Worm (Caenorhabditis elegans) whole organism, young adult: ENCODE results near the gene ugt-9.

Source experiments
- B0261.1 ChIP-seq: sonication (generic microtip); optimal IDR thresholded peaks from 2 replicates; lab custom pipeline; 2016; ENCODE audit warnings: mild to moderate bottlenecking, missing genetic modification characterization, moderate library complexity, missing compliant biosample characterization
- C17E4.6 ChIP-seq: fragments of 200-800 bp; sonication (Bioruptor generic); IDR thresholded peaks from 2 replicates; pipeline ENCODE4 v1.3.6; 2022; ENCODE audit warnings: missing genetic modification reagents, missing genetic modification characterization, missing compliant biosample characterization
- F10E7.11 ChIP-seq: sonication (generic microtip); optimal IDR thresholded peaks from 2 replicates; lab custom pipeline; 2017; ENCODE audit warnings: mild to moderate bottlenecking, missing genetic modification characterization, moderate library complexity, missing compliant biosample characterization
- F37B4.10 ChIP-seq: fragments of 200-800 bp; sonication (Bioruptor generic); IDR thresholded peaks from 2 replicates; pipeline ENCODE4 v1.3.6; 2022; ENCODE audit warnings: missing genetic modification characterization, missing compliant biosample characterization
- F52B5.7 ChIP-seq: sonication (generic microtip); optimal IDR thresholded peaks from 2 replicates; lab custom pipeline; 2016; ENCODE audit warnings: mild to moderate bottlenecking, missing genetic modification characterization, missing compliant biosample characterization
- K11D2.4 ChIP-seq: fragments of 200-800 bp; sonication (Bioruptor generic); IDR thresholded peaks from 2 replicates; pipeline ENCODE4 v1.3.6; 2022; ENCODE audit warnings: missing genetic modification reagents, missing genetic modification characterization, missing compliant biosample characterization
- K12H6.12 ChIP-seq: fragments of 200-800 bp; sonication (Bioruptor generic); optimal IDR thresholded peaks from 2 replicates; lab custom pipeline; 2018; ENCODE audit warnings: mild to moderate bottlenecking, missing genetic modification characterization, missing compliant biosample characterization
- T07F8.4 ChIP-seq: sonication (generic microtip); optimal IDR thresholded peaks from 2 replicates; lab custom pipeline; 2016; ENCODE audit warnings: mild to moderate bottlenecking, missing genetic modification characterization, moderate library complexity, missing compliant biosample characterization
- T26A5.8 ChIP-seq: sonication (generic microtip); optimal IDR thresholded peaks from 2 replicates; lab custom pipeline; 2016; ENCODE audit warnings: missing genetic modification characterization, missing compliant biosample characterization
- Y53G8AR.9 ChIP-seq: fragments of 200-800 bp; sonication (Bioruptor generic); conservative IDR thresholded peaks from 2 replicates; pipeline ENCODE4 v1.3.6; 2022; ENCODE audit warnings: missing genetic modification reagents, missing genetic modification characterization, missing compliant biosample characterization
- Y56A3A.18 ChIP-seq: fragments of 200-800 bp; sonication (Bioruptor generic); IDR thresholded peaks from 2 replicates; pipeline ENCODE4 v1.3.6; 2022; ENCODE audit warnings: missing genetic modification reagents, missing genetic modification characterization, missing compliant biosample characterization
- akir-1 ChIP-seq: fragments of 200-800 bp; sonication (Bioruptor generic); optimal IDR thresholded peaks from 2 replicates; lab custom pipeline; 2018; ENCODE audit warnings: mild to moderate bottlenecking, missing genetic modification characterization, moderate library complexity, missing compliant biosample characterization
- aptf-3 ChIP-seq: fragments of 200-800 bp; sonication (Bioruptor generic); IDR thresholded peaks from 2 replicates; pipeline ENCODE4 v1.3.6; 2022; ENCODE audit warnings: missing genetic modification characterization, missing compliant biosample characterization
- athp-1 ChIP-seq: sonication (generic microtip); optimal IDR thresholded peaks from 2 replicates; lab custom pipeline; 2017; ENCODE audit warnings: mild to moderate bottlenecking, missing genetic modification characterization, missing compliant biosample characterization
- bed-1 ChIP-seq: fragments of 200-800 bp; sonication (Bioruptor generic); IDR thresholded peaks from 2 replicates; pipeline ENCODE4 v1.3.6; 2022; ENCODE audit warnings: missing genetic modification reagents, missing genetic modification characterization, missing compliant biosample characterization
- bed-2 ChIP-seq: fragments of 200-800 bp; sonication (Bioruptor generic); IDR thresholded peaks from 2 replicates; pipeline ENCODE4 v1.3.6; 2022; ENCODE audit warnings: missing genetic modification reagents, missing genetic modification characterization, missing compliant biosample characterization
- ceh-27 ChIP-seq: fragments of 200-800 bp; sonication (Bioruptor generic); optimal IDR thresholded peaks from 2 replicates; lab custom pipeline; 2018; ENCODE audit warnings: mild to moderate bottlenecking, missing genetic modification characterization, moderate library complexity, missing compliant biosample characterization
- dox-1 ChIP-seq: fragments of 200-800 bp; sonication (Bioruptor generic); IDR thresholded peaks from 2 replicates; pipeline ENCODE4 v1.3.6; 2022; ENCODE audit warnings: missing genetic modification reagents, missing genetic modification characterization, missing compliant biosample characterization
- dpff-1 ChIP-seq: sonication (generic microtip); optimal IDR thresholded peaks from 2 replicates; lab custom pipeline; 2017; ENCODE audit warnings: mild to moderate bottlenecking, missing genetic modification characterization, missing compliant biosample characterization
- efl-1 ChIP-seq: fragments of 150-350 bp; optimal IDR thresholded peaks from 2 replicates; lab custom pipeline; 2014; ENCODE audit warnings: missing biosample characterization, missing genetic modification reagents, missing genetic modification characterization
- egl-44 ChIP-seq: fragments of 200-800 bp; sonication (Bioruptor generic); IDR thresholded peaks from 2 replicates; pipeline ENCODE4 v1.3.6; 2022; ENCODE audit warnings: missing genetic modification reagents, missing genetic modification characterization, missing compliant biosample characterization
- egrh-3 ChIP-seq: fragments of 200-800 bp; sonication (Bioruptor generic); IDR thresholded peaks from 2 replicates; pipeline ENCODE4 v1.3.6; 2022; ENCODE audit warnings: missing genetic modification reagents, missing genetic modification characterization, missing compliant biosample characterization
- ekl-4 ChIP-seq: fragments of 200-800 bp; sonication (Bioruptor generic); IDR thresholded peaks from 2 replicates; pipeline ENCODE4 v1.3.6; 2022; ENCODE audit warnings: missing genetic modification reagents, missing genetic modification characterization, missing compliant biosample characterization
- ets-4 ChIP-seq: fragments of 200-800 bp; sonication (Bioruptor generic); optimal IDR thresholded peaks from 2 replicates; lab custom pipeline; 2018; ENCODE audit warnings: mild to moderate bottlenecking, missing genetic modification characterization, missing compliant biosample characterization
- fkh-3 ChIP-seq: sonication (generic microtip); optimal IDR thresholded peaks from 2 replicates; lab custom pipeline; 2016; ENCODE audit warnings: mild to moderate bottlenecking, missing genetic modification characterization, missing compliant biosample characterization
- hmg-1.2 ChIP-seq: fragments of 200-800 bp; sonication (Bioruptor generic); IDR thresholded peaks from 2 replicates; pipeline ENCODE4 v1.3.6; 2022; ENCODE audit warnings: missing genetic modification reagents, missing genetic modification characterization, missing compliant biosample characterization
- hsf-1 ChIP-seq: fragments of 200-800 bp; sonication (Bioruptor generic); IDR thresholded peaks from 2 replicates; pipeline ENCODE4 v1.3.6; 2022; ENCODE audit warnings: missing genetic modification reagents, missing genetic modification characterization, missing compliant biosample characterization
- let-607 ChIP-seq, 2 experiments: fragments of 200-800 bp in 1 of 2; sonication (Bioruptor generic) in 1 of 2; sonication (generic microtip) in 1 of 2; optimal IDR thresholded peaks; 2 replicates each; lab custom pipeline; 2016 to 2018; ENCODE audit warnings: mild to moderate bottlenecking in 2 of 2, missing compliant biosample characterization in 2 of 2, missing genetic modification characterization in 2 of 2, moderate library complexity in 2 of 2, missing genotype in 1 of 2
- lin-35 ChIP-seq, 3 experiments: fragments of 150-350 bp in 2 of 3; sonication (generic microtip) in 1 of 3; optimal IDR thresholded peaks; 2 replicates each; lab custom pipeline; 2014 to 2018; ENCODE audit warnings: missing biosample characterization in 3 of 3, missing genetic modification characterization in 3 of 3, missing genetic modification reagents in 3 of 3
- lin-54 ChIP-seq: fragments of 200-800 bp; sonication (Bioruptor generic); optimal IDR thresholded peaks from 2 replicates; lab custom pipeline; 2018; ENCODE audit warnings: mild to moderate bottlenecking, missing genetic modification characterization, missing compliant biosample characterization
- lir-1 ChIP-seq: fragments of 200-800 bp; sonication (Bioruptor generic); conservative IDR thresholded peaks from 2 replicates; pipeline ENCODE4 v1.3.6; 2022; ENCODE audit warnings: missing genetic modification reagents, missing genetic modification characterization, missing compliant biosample characterization
- madf-10 ChIP-seq: sonication (generic microtip); optimal IDR thresholded peaks from 2 replicates; lab custom pipeline; 2016; ENCODE audit warnings: mild to moderate bottlenecking, missing genetic modification characterization, missing compliant biosample characterization
- madf-6 ChIP-seq: fragments of 200-800 bp; sonication (Bioruptor generic); IDR thresholded peaks from 2 replicates; pipeline ENCODE4 v1.3.6; 2022; ENCODE audit warnings: missing genetic modification reagents, missing genetic modification characterization, missing compliant biosample characterization
- madf-8 ChIP-seq: fragments of 200-800 bp; sonication (Bioruptor generic); conservative IDR thresholded peaks from 2 replicates; pipeline ENCODE4 v1.3.6; 2022; ENCODE audit warnings: missing genetic modification reagents, missing genetic modification characterization, missing compliant biosample characterization
- mcd-1 ChIP-seq: fragments of 200-800 bp; sonication (Bioruptor generic); IDR thresholded peaks from 2 replicates; pipeline ENCODE4 v1.3.6; 2022; ENCODE audit warnings: missing genetic modification reagents, missing genetic modification characterization, missing compliant biosample characterization
- mes-4 ChIP-seq: sonication (generic microtip); optimal IDR thresholded peaks from 2 replicates; lab custom pipeline; 2016; ENCODE audit warnings: missing genotype, missing genetic modification characterization, missing compliant biosample characterization
- mxl-1 ChIP-seq: sonication (generic microtip); optimal IDR thresholded peaks from 2 replicates; lab custom pipeline; 2016; ENCODE audit warnings: missing genetic modification characterization, missing compliant biosample characterization
- nhr-179 ChIP-seq: sonication (generic microtip); optimal IDR thresholded peaks from 2 replicates; lab custom pipeline; 2016; ENCODE audit warnings: mild to moderate bottlenecking, missing genetic modification characterization, missing compliant biosample characterization
- nhr-27 ChIP-seq: fragments of 200-800 bp; sonication (Bioruptor generic); optimal IDR thresholded peaks from 2 replicates; lab custom pipeline; 2018; ENCODE audit warnings: mild to moderate bottlenecking, missing genetic modification characterization, moderate library complexity, missing compliant biosample characterization
- pha-4 ChIP-seq: fragments of 150-350 bp; sonication (generic microtip); optimal IDR thresholded peaks from 2 replicates; lab custom pipeline; 2014; ENCODE audit warnings: missing biosample characterization, missing genetic modification reagents, missing genetic modification characterization
- rec-8 ChIP-seq, 2 experiments: sonication (generic microtip); optimal IDR thresholded peaks; 2 replicates each; lab custom pipeline; 2016; ENCODE audit warnings: mild to moderate bottlenecking in 2 of 2, missing genetic modification characterization in 2 of 2, missing genetic modification reagents in 2 of 2, missing genotype in 2 of 2, missing biosample characterization in 1 of 2, missing compliant biosample characterization in 1 of 2, moderate library complexity in 1 of 2
- rpc-1 ChIP-seq, 2 experiments: fragments of 150-350 bp in 1 of 2; sonication (generic microtip) in 1 of 2; optimal IDR thresholded peaks; 2 replicates each; lab custom pipeline; 2014 to 2018; ENCODE audit warnings: missing biosample characterization in 1 of 2, missing genetic modification characterization in 1 of 2, missing genetic modification reagents in 1 of 2, missing genotype in 1 of 2
- snpc-1.3 ChIP-seq: sonication (generic microtip); optimal IDR thresholded peaks from 2 replicates; lab custom pipeline; 2017; ENCODE audit warnings: missing genetic modification characterization, mild to moderate bottlenecking, missing compliant biosample characterization, antibody characterized with exemption, moderate library complexity, missing genotype, missing genetic modification reagents; ENCODE audit not compliant: insufficient read depth
- tlf-1 ChIP-seq: fragments of 200-800 bp; sonication (Bioruptor generic); optimal IDR thresholded peaks from 2 replicates; lab custom pipeline; 2018; ENCODE audit warnings: mild to moderate bottlenecking, missing genetic modification characterization, missing compliant biosample characterization
- unc-130 ChIP-seq: sonication (generic microtip); optimal IDR thresholded peaks from 2 replicates; lab custom pipeline; 2016; ENCODE audit warnings: missing genetic modification reagents, missing genetic modification characterization, missing compliant biosample characterization
- ztf-18 ChIP-seq: sonication (generic microtip); optimal IDR thresholded peaks from 2 replicates; lab custom pipeline; 2016; ENCODE audit warnings: missing genotype, mild to moderate bottlenecking, missing genetic modification characterization, missing compliant biosample characterization
- ztf-22 ChIP-seq: fragments of 200-800 bp; sonication (Bioruptor generic); optimal IDR thresholded peaks from 2 replicates; lab custom pipeline; 2018; ENCODE audit warnings: mild to moderate bottlenecking, missing genetic modification characterization, moderate library complexity, missing compliant biosample characterization
- ztf-25 ChIP-seq: fragments of 200-800 bp; sonication (Bioruptor generic); IDR thresholded peaks from 2 replicates; pipeline ENCODE4 v1.3.6; 2022; ENCODE audit warnings: missing genetic modification reagents, missing genetic modification characterization, missing compliant biosample characterization

Gene ugt-9

ce11 chrV:4889976-4890479 is 5.8 kb upstream of the ugt-9 start, which contains the start of gene T19H12.2:
Gene T19H12.2 (plus strand): TSS chrV:4890429.
- TF ChIP-seq F52B5.7 (tag; lab: Kevin White, UChicago) (no peak), dpff-1 (no peak), snpc-1.3 (tag; lab: Kevin White, UChicago) (peak; percentile 86), akir-1 (GFP tag; lab: Kevin White, UChicago) (no peak), C17E4.6 (GFP tag; lab: Robert Waterston, UW) (peak; percentile 91), madf-6 (peak; percentile 100), K11D2.4 (GFP tag; lab: Robert Waterston, UW) (no peak), madf-10 (no peak), rec-8 (tag; optimal IDR thresholded peaks at IDR 0.05; lab: Kevin White, UChicago) (no peak), fkh-3 (tag; lab: Kevin White, UChicago) (no peak), egl-44 (no peak), lir-1 (GFP tag; lab: Robert Waterston, UW) (peak; percentile 71; the same call in 1 of the 2 replicates), dox-1 (GFP tag; lab: Robert Waterston, UW) (peak; percentile 95), hsf-1 (GFP tag; lab: Robert Waterston, UW) (peak; percentile 89), B0261.1 (tag; lab: Kevin White, UChicago) (no peak), tlf-1 (peak; percentile 92), bed-1 (no peak), mcd-1 (GFP tag; lab: Robert Waterston, UW) (peak; percentile 97), F37B4.10 (GFP tag; lab: Robert Waterston, UW) (no peak), Y56A3A.18 (GFP tag; lab: Robert Waterston, UW) (no peak), lin-35 (GFP tag; optimal IDR thresholded peaks at IDR 0.05; lab: Kevin White, UChicago) (peak in 2 of 3 experiments; percentile 58 to 93), efl-1 (GFP tag; lab: Kevin White, UChicago) (peak; percentile 99), mes-4 (tag; lab: Kevin White, UChicago) (no peak), hmg-1.2 (GFP tag; lab: Robert Waterston, UW) (peak; percentile 74), ets-4 (GFP tag; lab: Kevin White, UChicago) (no peak), T26A5.8 (tag; lab: Kevin White, UChicago) (no peak), ztf-22 (GFP tag; lab: Kevin White, UChicago) (no peak), F10E7.11 (no peak), aptf-3 (GFP tag; lab: Robert Waterston, UW) (no peak), Y53G8AR.9 (GFP tag; lab: Robert Waterston, UW) (peak; percentile 78), lin-54 (GFP tag; lab: Kevin White, UChicago) (peak; percentile 88), unc-130 (GFP tag; lab: Kevin White, UChicago) (peak; percentile 83), egrh-3 (GFP tag; lab: Robert Waterston, UW) (no peak), rpc-1 (optimal IDR thresholded peaks at IDR 0.05; lab: Kevin White, UChicago) (no peak), rpc-1 (tag; optimal IDR thresholded peaks at IDR 0.05; lab: Kevin White, UChicago) (peak; percentile 1), T07F8.4 (tag; lab: Kevin White, UChicago) (no peak), K12H6.12 (tag; lab: Kevin White, UChicago) (no peak), nhr-179 (tag; lab: Kevin White, UChicago) (no peak), athp-1 (tag; lab: Kevin White, UChicago) (peak; percentile 51), ceh-27 (GFP tag; lab: Kevin White, UChicago) (no peak), let-607 (tag; optimal IDR thresholded peaks at IDR 0.05; lab: Kevin White, UChicago) (no peak), nhr-27 (tag; lab: Kevin White, UChicago) (no peak), pha-4 (tag; lab: Kevin White, UChicago) (no peak), ztf-18 (tag; lab: Kevin White, UChicago) (peak; percentile 29), ekl-4 (peak; percentile 90), mxl-1 (no peak), madf-8 (peak; percentile 100), ztf-25 (GFP tag; lab: Robert Waterston, UW) (0 out of 2 replicates have a peak, but pooled peaks have one; percentile 69), bed-2 (GFP tag; lab: Robert Waterston, UW) (0 out of 2 replicates have a peak, but pooled peaks have one; percentile 11)
